Worm (Caenorhabditis elegans): ENCODE measurements around the gene D1086.12.
"Not testable (repeated sequence)": the region's sequence is repeated elsewhere in the genome, so short reads cannot be mapped to it uniquely, and the experiment has no call there.

- not testable (repeated sequence) for TF ChIP-seq dao-5, him-1, W03F9.2 (tag; optimal IDR thresholded peaks at IDR 0.05)
These were observed 36.8 kb downstream of the D1086.12 start, which contains the start of gene AH10.4 for ce11 chrV:14137766-14138165.
